Fruit fly (Drosophila melanogaster): ENCODE measurements around the gene TM9SF3.

DNA sequence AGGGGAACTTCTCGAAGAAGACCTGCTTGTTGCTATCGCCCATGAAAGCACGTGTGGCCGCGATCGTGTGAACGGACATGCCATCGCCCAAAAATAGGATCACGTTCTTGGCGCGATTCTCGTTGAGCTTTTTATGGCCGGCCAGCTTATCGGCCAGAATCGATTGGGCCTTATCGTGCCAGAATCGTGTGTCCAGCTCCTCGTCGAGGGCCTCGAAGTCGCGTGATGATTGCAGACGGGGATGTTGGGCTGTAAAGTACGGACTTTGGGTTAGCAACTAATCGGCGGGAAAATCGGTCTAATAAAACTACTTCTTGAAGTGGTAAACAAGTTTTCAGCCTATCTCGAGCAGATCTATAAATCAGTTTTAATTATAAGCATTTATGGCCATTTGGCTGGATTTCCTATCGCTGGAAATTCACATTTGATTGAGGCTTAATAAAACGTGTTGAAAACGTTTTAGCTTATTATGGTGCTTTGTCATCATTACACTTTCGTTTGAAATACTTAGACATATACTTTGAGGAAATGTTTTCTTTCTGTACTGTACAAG is 9.5 kb downstream of the TM9SF3 start:
- TF ChIP-seq CG13204 (GFP tag; optimal IDR thresholded peaks at IDR 0.05) (no peak), gl (tag; optimal IDR thresholded peaks at IDR 0.05) (no peak)
